Worm (Caenorhabditis elegans) whole organism, L2 larva: Measurements from ENCODE around the gene cyn-10.
A peak's percentile ranks its signal among the peaks of the same experiment; 100 is the strongest.

Experiments
- F13H6.1 ChIP-seq: sonication (generic microtip); optimal IDR thresholded peaks from 2 replicates; lab custom pipeline; 2016; ENCODE audit warnings: missing genetic modification characterization, missing compliant biosample characterization
- R02D3.7 ChIP-seq: fragments of 150-350 bp; optimal IDR thresholded peaks from 2 replicates; lab custom pipeline; 2014; ENCODE audit warnings: missing biosample characterization, missing genetic modification characterization
- Y55F3AM.14 ChIP-seq: fragments of 200-800 bp; sonication (Bioruptor generic); optimal IDR thresholded peaks from 2 replicates; lab custom pipeline; 2018; ENCODE audit warnings: mild to moderate bottlenecking, missing genetic modification characterization, missing compliant biosample characterization
- ZK546.5 ChIP-seq: sonication (generic microtip); optimal IDR thresholded peaks from 2 replicates; lab custom pipeline; 2017; ENCODE audit warnings: missing biosample characterization, missing genetic modification characterization
- alr-1 ChIP-seq: fragments of 150-350 bp; optimal IDR thresholded peaks from 2 replicates; lab custom pipeline; 2014; ENCODE audit warnings: missing biosample characterization, missing genetic modification characterization
- aly-2 ChIP-seq: fragments of 150-350 bp; optimal IDR thresholded peaks from 2 replicates; lab custom pipeline; 2014; ENCODE audit warnings: missing biosample characterization, missing genetic modification characterization
- blmp-1 ChIP-seq: sonication (generic microtip); optimal IDR thresholded peaks from 2 replicates; lab custom pipeline; 2017; ENCODE audit warnings: missing genetic modification characterization, mild to moderate bottlenecking, missing compliant biosample characterization, antibody characterized with exemption, moderate library complexity; ENCODE audit not compliant: insufficient read depth
- ceh-16 ChIP-seq: fragments of 150-350 bp; optimal IDR thresholded peaks from 2 replicates; lab custom pipeline; 2014; ENCODE audit warnings: missing biosample characterization, missing genetic modification characterization
- ceh-82 ChIP-seq: fragments of 150-350 bp; optimal IDR thresholded peaks from 2 replicates; lab custom pipeline; 2014; ENCODE audit warnings: missing biosample characterization, missing genetic modification characterization
- crh-2 ChIP-seq: sonication (generic microtip); optimal IDR thresholded peaks from 2 replicates; lab custom pipeline; 2017; ENCODE audit warnings: missing biosample characterization, missing genetic modification characterization
- dmd-4 ChIP-seq: sonication (generic microtip); optimal IDR thresholded peaks from 2 replicates; lab custom pipeline; 2017; ENCODE audit warnings: missing biosample characterization, missing genetic modification characterization
- elt-1 ChIP-seq: fragments of 150-350 bp; optimal IDR thresholded peaks from 2 replicates; lab custom pipeline; 2014; ENCODE audit warnings: missing biosample characterization, missing genetic modification characterization
- elt-3 ChIP-seq: sonication (generic microtip); optimal IDR thresholded peaks from 2 replicates; lab custom pipeline; 2017; ENCODE audit warnings: missing biosample characterization, missing genetic modification characterization
- gmeb-1 ChIP-seq: fragments of 150-350 bp; optimal IDR thresholded peaks from 2 replicates; lab custom pipeline; 2014; ENCODE audit warnings: missing biosample characterization, missing genetic modification characterization
- lin-11 ChIP-seq: fragments of 150-350 bp; sonication (generic microtip); optimal IDR thresholded peaks from 2 replicates; lab custom pipeline; 2014; ENCODE audit warnings: missing biosample characterization, missing genetic modification characterization, inconsistent platforms, mixed read lengths
- lin-13 ChIP-seq: fragments of 150-350 bp; optimal IDR thresholded peaks from 2 replicates; lab custom pipeline; 2014; ENCODE audit warnings: missing biosample characterization, missing genetic modification reagents, missing genetic modification characterization
- lin-39 ChIP-seq: fragments of 150-350 bp; optimal IDR thresholded peaks from 2 replicates; lab custom pipeline; 2014; ENCODE audit warnings: missing biosample characterization, missing genetic modification reagents, missing genetic modification characterization
- lsy-2 ChIP-seq, 2 experiments: fragments of 150-350 bp in 1 of 2; sonication (generic microtip) in 1 of 2; optimal IDR thresholded peaks; 2 replicates each; lab custom pipeline; 2014 to 2017; ENCODE audit warnings: missing biosample characterization in 2 of 2, missing genetic modification characterization in 2 of 2
- mab-5 ChIP-seq: fragments of 150-350 bp; optimal IDR thresholded peaks from 2 replicates; lab custom pipeline; 2014; ENCODE audit warnings: missing biosample characterization, missing genetic modification characterization
- mdl-1 ChIP-seq, 2 experiments: fragments of 150-350 bp in 1 of 2; sonication (generic microtip) in 1 of 2; optimal IDR thresholded peaks; 2 replicates each; lab custom pipeline; 2017; ENCODE audit warnings: missing biosample characterization in 2 of 2, missing genetic modification characterization in 2 of 2
- nhr-10 ChIP-seq: sonication (generic microtip); optimal IDR thresholded peaks from 2 replicates; lab custom pipeline; 2017; ENCODE audit warnings: missing biosample characterization, missing genetic modification characterization
- nhr-11 ChIP-seq: fragments of 150-350 bp; optimal IDR thresholded peaks from 2 replicates; lab custom pipeline; 2014; ENCODE audit warnings: missing biosample characterization, missing genetic modification characterization
- nhr-12 ChIP-seq: fragments of 150-350 bp; optimal IDR thresholded peaks from 2 replicates; lab custom pipeline; 2014; ENCODE audit warnings: missing biosample characterization, missing genetic modification characterization
- nhr-129 ChIP-seq: fragments of 150-350 bp; optimal IDR thresholded peaks from 2 replicates; lab custom pipeline; 2014; ENCODE audit warnings: missing biosample characterization, missing genetic modification characterization
- nhr-21 ChIP-seq: fragments of 150-350 bp; optimal IDR thresholded peaks from 2 replicates; lab custom pipeline; 2014; ENCODE audit warnings: missing biosample characterization, missing genetic modification characterization
- nhr-237 ChIP-seq: fragments of 150-350 bp; optimal IDR thresholded peaks from 2 replicates; lab custom pipeline; 2014; ENCODE audit warnings: missing biosample characterization, missing genetic modification characterization
- nhr-25 ChIP-seq: fragments of 150-350 bp; sonication (generic microtip); optimal IDR thresholded peaks from 3 replicates; lab custom pipeline; 2014; ENCODE audit warnings: missing biosample characterization, missing genetic modification characterization
- nhr-77 ChIP-seq: fragments of 150-350 bp; optimal IDR thresholded peaks from 2 replicates; lab custom pipeline; 2014; ENCODE audit warnings: missing biosample characterization, missing genetic modification characterization
- peb-1 ChIP-seq: fragments of 150-350 bp; optimal IDR thresholded peaks from 2 replicates; lab custom pipeline; 2014; ENCODE audit warnings: missing biosample characterization, missing genetic modification characterization
- skn-1 ChIP-seq: sonication (generic microtip); optimal IDR thresholded peaks from 2 replicates; lab custom pipeline; 2017; ENCODE audit warnings: missing biosample characterization, missing genetic modification characterization
- sma-3 ChIP-seq: sonication (generic microtip); optimal IDR thresholded peaks from 2 replicates; lab custom pipeline; 2016; ENCODE audit warnings: missing genetic modification reagents, missing genetic modification characterization, missing compliant biosample characterization
- snpc-4 ChIP-seq: fragments of 150-350 bp; optimal IDR thresholded peaks from 2 replicates; lab custom pipeline; 2014; ENCODE audit warnings: missing biosample characterization, missing genetic modification characterization
- unc-39 ChIP-seq: fragments of 150-350 bp; optimal IDR thresholded peaks from 2 replicates; lab custom pipeline; 2014; ENCODE audit warnings: missing biosample characterization, missing genetic modification characterization
- unc-55 ChIP-seq: fragments of 150-350 bp; sonication (generic microtip); optimal IDR thresholded peaks from 3 replicates; lab custom pipeline; 2014; ENCODE audit warnings: missing biosample characterization, missing genetic modification reagents, missing genetic modification characterization
- unc-62 ChIP-seq: fragments of 150-350 bp; optimal IDR thresholded peaks from 2 replicates; lab custom pipeline; 2014; ENCODE audit warnings: missing biosample characterization, missing genetic modification reagents, missing genetic modification characterization
- zag-1 ChIP-seq: fragments of 150-350 bp; optimal IDR thresholded peaks from 2 replicates; lab custom pipeline; 2014; ENCODE audit warnings: missing biosample characterization, missing genetic modification characterization
- ztf-1 ChIP-seq: fragments of 200-800 bp; sonication (Bioruptor generic); conservative IDR thresholded peaks from 2 replicates; pipeline ENCODE4 v1.3.6; 2022; ENCODE audit warnings: missing genetic modification characterization, missing compliant biosample characterization
- ztf-11 ChIP-seq: sonication (generic microtip); optimal IDR thresholded peaks from 2 replicates; lab custom pipeline; 2017; ENCODE audit warnings: missing biosample characterization, missing genetic modification characterization

The cyn-10 gene

ce11 chrII:6877881-6878280 is 35.3 kb downstream of the cyn-10 start:
- TF ChIP-seq unc-62 (no peak), nhr-11 (tag; lab: Kevin White, UChicago) (no peak), aly-2 (tag; lab: Kevin White, UChicago) (no peak), R02D3.7 (tag; lab: Kevin White, UChicago) (no peak), ztf-11 (no peak), skn-1 (tag; lab: Kevin White, UChicago) (no peak), mab-5 (tag; lab: Kevin White, UChicago) (no peak), zag-1 (no peak), unc-55 (GFP tag; lab: Kevin White, UChicago) (no peak), nhr-77 (no peak), nhr-25 (tag; lab: Kevin White, UChicago) (peak; percentile 71), alr-1 (tag; lab: Kevin White, UChicago) (no peak), nhr-129 (tag; lab: Kevin White, UChicago) (no peak), blmp-1 (tag; lab: Kevin White, UChicago) (peak; percentile 58), F13H6.1 (no peak), crh-2 (tag; lab: Kevin White, UChicago) (peak; percentile 71), ceh-16 (tag; lab: Kevin White, UChicago) (no peak), ceh-82 (tag; lab: Kevin White, UChicago) (no peak), nhr-12 (tag; lab: Kevin White, UChicago) (no peak), nhr-237 (no peak), elt-1 (tag; lab: Kevin White, UChicago) (no peak), lin-13 (no peak), Y55F3AM.14 (GFP tag; lab: Kevin White, UChicago) (no peak), elt-3 (tag; lab: Kevin White, UChicago) (no peak), lin-39 (no peak), sma-3 (GFP tag; lab: Kevin White, UChicago) (peak; percentile 62), nhr-21 (tag; lab: Kevin White, UChicago) (no peak), unc-39 (tag; lab: Kevin White, UChicago) (no peak)

- TF ChIP-seq unc-39 (tag; lab: Kevin White, UChicago) (no peak), nhr-11 (tag; lab: Kevin White, UChicago) (no peak), ZK546.5 (tag; lab: Kevin White, UChicago) (no peak)
Measured at ce11 chrII:6876957-6877356, 36.2 kb downstream of the cyn-10 start, which contains the start of gene slc-36.5. Gene slc-36.5, minus strand, starts transcription at chrII:6877057.

ce11 chrII:6872493-6872892 is 40.7 kb downstream of the cyn-10 start, which contains the start of gene C44B7.5:
Gene C44B7.5, minus strand, starts transcription at chrII:6872593.
- TF ChIP-seq nhr-10 (tag; lab: Kevin White, UChicago) = no peak
- TF ChIP-seq crh-2 (tag; lab: Kevin White, UChicago) = no peak
- no peak for TF ChIP-seq peb-1 (tag; lab: Kevin White, UChicago)
- TF ChIP-seq ceh-16 (tag; lab: Kevin White, UChicago) = no peak
- no peak for TF ChIP-seq aly-2 (tag; lab: Kevin White, UChicago)

ce11 chrII:6870803-6871202 is 42.4 kb downstream of the cyn-10 start, which contains the start of gene clhm-1:
Gene clhm-1, minus strand, starts transcription at chrII:6871009.
- TF ChIP-seq nhr-11 (tag; lab: Kevin White, UChicago) = no peak
- no peak for TF ChIP-seq R02D3.7 (tag; lab: Kevin White, UChicago)
- peak; percentile 92 for TF ChIP-seq crh-2 (tag; lab: Kevin White, UChicago)
- no peak for TF ChIP-seq dmd-4 (tag; lab: Kevin White, UChicago)
- TF ChIP-seq skn-1 (tag; lab: Kevin White, UChicago) = no peak
- TF ChIP-seq mab-5 (tag; lab: Kevin White, UChicago) = no peak
- TF ChIP-seq lin-11 (tag; lab: Kevin White, UChicago) = no peak
- TF ChIP-seq lsy-2 (tag; optimal IDR thresholded peaks at IDR 0.05; lab: Kevin White, UChicago) = peak in 1 of 2 experiments; percentile 15
- TF ChIP-seq ztf-1 (GFP tag; lab: Robert Waterston, UW) = no peak
- no peak for TF ChIP-seq unc-55 (GFP tag; lab: Kevin White, UChicago)
- no peak for TF ChIP-seq ztf-11

ce11 chrII:6863652-6864051 is 49.5 kb downstream of the cyn-10 start, which contains the start of gene aff-1:
Gene aff-1, minus strand, starts transcription at chrII:6863752.
- no peak for TF ChIP-seq nhr-129 (tag; lab: Kevin White, UChicago)
- no peak for TF ChIP-seq lin-11 (tag; lab: Kevin White, UChicago)
- no peak for TF ChIP-seq peb-1 (tag; lab: Kevin White, UChicago)
- no peak for TF ChIP-seq nhr-21 (tag; lab: Kevin White, UChicago)
- no peak for TF ChIP-seq nhr-12 (tag; lab: Kevin White, UChicago)
- no peak for TF ChIP-seq sma-3 (GFP tag; lab: Kevin White, UChicago)
- no peak for TF ChIP-seq crh-2 (tag; lab: Kevin White, UChicago)
- no peak for TF ChIP-seq aly-2 (tag; lab: Kevin White, UChicago)
- no peak for TF ChIP-seq ceh-82 (tag; lab: Kevin White, UChicago)
- no peak for TF ChIP-seq lin-13
- no peak for TF ChIP-seq snpc-4 (tag; lab: Kevin White, UChicago)
- TF ChIP-seq gmeb-1 (tag; lab: Kevin White, UChicago) = no peak
- no peak for TF ChIP-seq nhr-237
- TF ChIP-seq mdl-1 (tag; optimal IDR thresholded peaks at IDR 0.05; lab: Kevin White, UChicago) = no peak
- no peak for TF ChIP-seq dmd-4 (tag; lab: Kevin White, UChicago)
